Worm (Caenorhabditis elegans) whole organism, midembryonic: Measurements from ENCODE around the gene exl-1.

Source experiments
- flt-1 ChIP-seq: fragments of 200-800 bp; sonication (Bioruptor generic); IDR thresholded peaks from 2 replicates; pipeline ENCODE4 v1.3.6; 2022; ENCODE audit warnings: missing genetic modification characterization, missing compliant biosample characterization
- ref-1 ChIP-seq: fragments of 200-800 bp; sonication (Bioruptor generic); conservative IDR thresholded peaks from 2 replicates; pipeline ENCODE4 v1.3.6; 2022; ENCODE audit warnings: missing genetic modification reagents, missing genetic modification characterization, missing compliant biosample characterization
- tab-1 ChIP-seq: fragments of 200-800 bp; sonication (Bioruptor generic); IDR thresholded peaks from 2 replicates; pipeline ENCODE4 v1.3.6; 2022; ENCODE audit warnings: missing genetic modification characterization, missing compliant biosample characterization

ce11 chrII:14407332-14408270 is 5.7 kb downstream of the exl-1 start:
- TF ChIP-seq flt-1 (GFP tag; lab: Robert Waterston, UW) (peak; percentile 78), ref-1 (GFP tag; lab: Robert Waterston, UW) (no peak), tab-1 (GFP tag; lab: Robert Waterston, UW) (no peak)
